Fruit fly (Drosophila melanogaster): ENCODE measurements around the gene CG6830.

CG6830 gene

DNA sequence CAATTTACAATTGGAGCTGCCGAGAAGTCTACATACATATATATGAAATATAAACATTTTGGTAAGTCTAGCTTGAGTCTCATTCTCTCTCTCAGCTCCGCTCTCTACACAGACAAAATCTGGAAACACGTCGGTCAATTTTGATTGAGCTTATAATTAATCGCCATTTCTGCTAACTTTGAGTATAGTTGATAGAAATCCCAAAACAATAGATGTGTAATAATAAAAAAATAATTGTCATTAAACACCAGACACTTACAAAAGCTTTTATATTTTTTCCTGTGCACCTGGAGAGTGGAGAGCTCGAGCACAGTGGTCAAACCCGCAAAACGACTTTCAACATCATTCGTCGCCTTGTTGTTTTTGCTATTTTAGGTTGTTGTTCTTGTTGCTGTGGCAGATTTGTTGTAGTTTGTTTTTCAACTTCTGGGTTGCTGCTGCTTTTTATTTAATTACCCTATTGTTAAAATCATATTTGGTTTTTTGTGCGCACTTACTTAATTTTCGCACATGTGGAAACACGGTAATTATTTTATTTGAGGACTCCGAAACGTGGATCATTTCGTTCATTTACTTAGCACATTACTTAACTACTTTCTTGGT, 27.4 kb downstream of the CG6830 start:
- no peak for TF ChIP-seq cnc (optimal IDR thresholded peaks at IDR 0.05)
- TF ChIP-seq cic (GFP tag; optimal IDR thresholded peaks at IDR 0.05), result no peak
- peak; percentile 71 for TF ChIP-seq CG12768 (GFP tag; optimal IDR thresholded peaks at IDR 0.05)
- TF ChIP-seq Mnt (GFP tag; optimal IDR thresholded peaks at IDR 0.05), result peak; percentile 46
- no peak for TF ChIP-seq ovo (GFP tag; optimal IDR thresholded peaks at IDR 0.05)
- peak; percentile 71 for TF ChIP-seq CG7045 (GFP tag; optimal IDR thresholded peaks at IDR 0.05)
- peak; percentile 68 for TF ChIP-seq CG5204 (GFP tag; optimal IDR thresholded peaks at IDR 0.05)
- peak; percentile 67 for TF ChIP-seq Hr96 (GFP tag; optimal IDR thresholded peaks at IDR 0.05)
- peak; percentile 11 for TF ChIP-seq toe (GFP tag; optimal IDR thresholded peaks at IDR 0.05)
- TF ChIP-seq kay (GFP tag; ENCODE audit: borderline replicate concordance), result peak; percentile 79
- peak; percentile 56 for TF ChIP-seq Crg-1 (GFP tag; optimal IDR thresholded peaks at IDR 0.05)
- peak; percentile 61 for TF ChIP-seq CG1620 (GFP tag; optimal IDR thresholded peaks at IDR 0.05)
- TF ChIP-seq CG7101 (tag; optimal IDR thresholded peaks at IDR 0.05), result peak; percentile 92
- TF ChIP-seq Clk (GFP tag; optimal IDR thresholded peaks at IDR 0.05), result peak; percentile 48
- TF ChIP-seq bab1 (GFP tag; optimal IDR thresholded peaks at IDR 0.05), result peak; percentile 97
- TF ChIP-seq CG14711 (tag; optimal IDR thresholded peaks at IDR 0.05), result peak; percentile 88
- TF ChIP-seq CG33017 (tag; optimal IDR thresholded peaks at IDR 0.05), result peak; percentile 91
- peak; percentile 60 for TF ChIP-seq CG11617 (GFP tag; optimal IDR thresholded peaks at IDR 0.05)
- TF ChIP-seq tj (GFP tag; optimal IDR thresholded peaks at IDR 0.05), result peak; percentile 41
- TF ChIP-seq pad (GFP tag; optimal IDR thresholded peaks at IDR 0.05), result no peak

DNA sequence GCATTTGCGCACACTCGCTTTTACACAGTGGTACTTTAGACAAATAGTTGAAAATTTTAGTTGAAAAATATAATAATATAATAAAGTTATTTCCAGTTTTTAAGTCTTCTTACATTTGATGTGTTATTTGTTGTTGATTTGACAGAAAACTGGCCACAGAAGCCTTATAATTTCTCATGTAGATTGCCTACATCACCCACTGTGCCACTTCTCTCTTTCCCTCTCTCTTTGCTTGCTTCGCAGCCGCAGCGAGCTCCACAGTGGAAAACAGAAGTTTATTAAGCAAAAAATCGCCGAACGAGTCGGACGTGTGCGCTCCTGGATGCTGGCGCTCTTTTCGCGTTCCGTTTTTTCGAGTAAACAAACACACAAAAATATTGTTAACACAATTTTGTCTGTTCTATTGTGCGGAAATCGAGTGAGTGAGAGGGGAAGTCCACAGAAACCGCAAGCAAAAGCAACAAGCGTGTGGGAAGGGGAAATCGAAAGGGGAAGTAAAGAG, 28.2 kb downstream of the CG6830 start, which contains the start of gene CG42327:
TSS of gene CG42327 (plus strand) at position 277 of the 502 bp plus-strand sequence.
- no peak for TF ChIP-seq ovo (GFP tag; optimal IDR thresholded peaks at IDR 0.05)
- TF ChIP-seq Crg-1 (GFP tag; optimal IDR thresholded peaks at IDR 0.05), result peak; percentile 25
- TF ChIP-seq CG33017 (tag; optimal IDR thresholded peaks at IDR 0.05), result peak; percentile 71
- peak; percentile 64 for TF ChIP-seq Mnt (GFP tag; optimal IDR thresholded peaks at IDR 0.05)
- TF ChIP-seq CG5204 (GFP tag; optimal IDR thresholded peaks at IDR 0.05), result no peak
- peak; percentile 80 for TF ChIP-seq CG11617 (GFP tag; optimal IDR thresholded peaks at IDR 0.05)
- peak; percentile 31 for TF ChIP-seq Hr96 (GFP tag; optimal IDR thresholded peaks at IDR 0.05)
- TF ChIP-seq bab1 (GFP tag; optimal IDR thresholded peaks at IDR 0.05), result peak; percentile 87
- TF ChIP-seq toe (GFP tag; optimal IDR thresholded peaks at IDR 0.05), result peak; percentile 25
- peak; percentile 99 for TF ChIP-seq pad (GFP tag; optimal IDR thresholded peaks at IDR 0.05)
- TF ChIP-seq cic (GFP tag; optimal IDR thresholded peaks at IDR 0.05), result peak; percentile 56
- TF ChIP-seq CG12768 (GFP tag; optimal IDR thresholded peaks at IDR 0.05), result peak; percentile 30
- no peak for TF ChIP-seq tj (GFP tag; optimal IDR thresholded peaks at IDR 0.05)
- TF ChIP-seq kay (GFP tag; ENCODE audit: borderline replicate concordance), result no peak
- TF ChIP-seq CG7045 (GFP tag; optimal IDR thresholded peaks at IDR 0.05), result peak; percentile 47
- peak; percentile 83 for TF ChIP-seq CG7101 (tag; optimal IDR thresholded peaks at IDR 0.05)
- TF ChIP-seq CG14711 (tag; optimal IDR thresholded peaks at IDR 0.05), result peak; percentile 69
- no peak for TF ChIP-seq CG1620 (GFP tag; optimal IDR thresholded peaks at IDR 0.05)

dm6 chr3R:11650105-11651039, 33.8 kb downstream of the CG6830 start, which contains the start of the genes Csk and Elp1:
Gene Csk (minus strand): TSS chr3R:11650706.
Gene Elp1 (plus strand): TSS chr3R:11650971.
- TF ChIP-seq bab1 (GFP tag; optimal IDR thresholded peaks at IDR 0.05), result peak; percentile 71
- TF ChIP-seq CG12768 (GFP tag; optimal IDR thresholded peaks at IDR 0.05), result no peak
- peak; percentile 76 for TF ChIP-seq CG1620 (GFP tag; optimal IDR thresholded peaks at IDR 0.05)
- peak; percentile 74 for TF ChIP-seq CG7101 (tag; optimal IDR thresholded peaks at IDR 0.05)
- peak; percentile 78 for TF ChIP-seq cic (GFP tag; optimal IDR thresholded peaks at IDR 0.05)
- TF ChIP-seq Mnt (GFP tag; optimal IDR thresholded peaks at IDR 0.05), result peak; percentile 97
- TF ChIP-seq Clk (GFP tag; optimal IDR thresholded peaks at IDR 0.05), result peak; percentile 43
- peak; percentile 42 for TF ChIP-seq tj (GFP tag; optimal IDR thresholded peaks at IDR 0.05)
- TF ChIP-seq CG14711 (tag; optimal IDR thresholded peaks at IDR 0.05), result peak; percentile 47
- peak; percentile 76 for TF ChIP-seq toe (GFP tag; optimal IDR thresholded peaks at IDR 0.05)
- TF ChIP-seq CG7045 (GFP tag; optimal IDR thresholded peaks at IDR 0.05), result peak; percentile 49
- no peak for TF ChIP-seq cnc (optimal IDR thresholded peaks at IDR 0.05)
- peak; percentile 67 for TF ChIP-seq pad (GFP tag; optimal IDR thresholded peaks at IDR 0.05)
- TF ChIP-seq CG11617 (GFP tag; optimal IDR thresholded peaks at IDR 0.05), result peak; percentile 66
- TF ChIP-seq Hr96 (GFP tag; optimal IDR thresholded peaks at IDR 0.05), result peak; percentile 59
- TF ChIP-seq CG33017 (tag; optimal IDR thresholded peaks at IDR 0.05), result peak; percentile 52
- peak; percentile 55 for TF ChIP-seq CG5204 (GFP tag; optimal IDR thresholded peaks at IDR 0.05)
- peak; percentile 68 for TF ChIP-seq Crg-1 (GFP tag; optimal IDR thresholded peaks at IDR 0.05)
- peak; percentile 67 for TF ChIP-seq ovo (GFP tag; optimal IDR thresholded peaks at IDR 0.05)
- peak; percentile 65 for TF ChIP-seq kay (GFP tag; ENCODE audit: borderline replicate concordance)

- TF ChIP-seq toe (GFP tag; optimal IDR thresholded peaks at IDR 0.05) (peak; percentile 45), CG7101 (tag; optimal IDR thresholded peaks at IDR 0.05) (peak; percentile 82), Hr96 (GFP tag; optimal IDR thresholded peaks at IDR 0.05) (peak; percentile 48), CG11617 (GFP tag; optimal IDR thresholded peaks at IDR 0.05) (peak; percentile 48), CG5204 (GFP tag; optimal IDR thresholded peaks at IDR 0.05) (peak; percentile 72), Mnt (GFP tag; optimal IDR thresholded peaks at IDR 0.05) (no peak), Crg-1 (GFP tag; optimal IDR thresholded peaks at IDR 0.05) (peak; percentile 33), CG33017 (tag; optimal IDR thresholded peaks at IDR 0.05) (peak; percentile 84), cic (GFP tag; optimal IDR thresholded peaks at IDR 0.05) (no peak), pad (GFP tag; optimal IDR thresholded peaks at IDR 0.05) (peak; percentile 36), CG1620 (GFP tag; optimal IDR thresholded peaks at IDR 0.05) (peak; percentile 50), CG12768 (GFP tag; optimal IDR thresholded peaks at IDR 0.05) (peak; percentile 80), ovo (GFP tag; optimal IDR thresholded peaks at IDR 0.05) (no peak), Clk (GFP tag; optimal IDR thresholded peaks at IDR 0.05) (peak; percentile 68), bab1 (GFP tag; optimal IDR thresholded peaks at IDR 0.05) (peak; percentile 82), tj (GFP tag; optimal IDR thresholded peaks at IDR 0.05) (no peak), kay (GFP tag; ENCODE audit: borderline replicate concordance) (no peak), CG7045 (GFP tag; optimal IDR thresholded peaks at IDR 0.05) (peak; percentile 84), CG14711 (tag; optimal IDR thresholded peaks at IDR 0.05) (peak; percentile 70), cnc (optimal IDR thresholded peaks at IDR 0.05) (no peak)
Measured at dm6 chr3R:11649449-11649848, 34.7 kb downstream of the CG6830 start.
